Worm (Caenorhabditis elegans) whole organism, early embryonic: ENCODE data around the gene hrde-2.

ENCODE experiments used
- B0310.2 ChIP-seq: sonication (generic microtip); optimal IDR thresholded peaks from 2 replicates; lab custom pipeline; 2016; ENCODE audit warnings: mild to moderate bottlenecking, missing genetic modification characterization, missing compliant biosample characterization
- aly-1 ChIP-seq: sonication (generic microtip); optimal IDR thresholded peaks from 2 replicates; lab custom pipeline; 2016; ENCODE audit warnings: missing genetic modification characterization, missing compliant biosample characterization
- ama-1 ChIP-seq: fragments of 150-350 bp; optimal IDR thresholded peaks from 2 replicates; lab custom pipeline; 2014
- ceh-36 ChIP-seq: sonication (generic microtip); optimal IDR thresholded peaks from 2 replicates; lab custom pipeline; 2016; ENCODE audit warnings: missing genetic modification characterization, inconsistent platforms, missing compliant biosample characterization
- ets-7 ChIP-seq: sonication (generic microtip); optimal IDR thresholded peaks from 2 replicates; lab custom pipeline; 2016; ENCODE audit warnings: missing genotype, missing genetic modification characterization, missing compliant biosample characterization
- flt-1 ChIP-seq: fragments of 200-800 bp; sonication (Bioruptor generic); IDR thresholded peaks from 2 replicates; pipeline ENCODE4 v1.3.6; 2022; ENCODE audit warnings: missing genetic modification characterization, missing compliant biosample characterization
- hmg-4 ChIP-seq: fragments of 200-800 bp; sonication (Bioruptor generic); optimal IDR thresholded peaks from 2 replicates; lab custom pipeline; 2018; ENCODE audit warnings: mild to moderate bottlenecking, missing genetic modification characterization, missing compliant biosample characterization
- hnd-1 ChIP-seq: sonication (generic microtip); optimal IDR thresholded peaks from 2 replicates; lab custom pipeline; 2016; ENCODE audit warnings: missing genetic modification characterization, missing compliant biosample characterization
- pes-1 ChIP-seq: fragments of 200-800 bp; sonication (Bioruptor generic); IDR thresholded peaks from 2 replicates; pipeline ENCODE4 v1.3.6; 2022; ENCODE audit warnings: missing genetic modification reagents, missing genetic modification characterization, missing compliant biosample characterization
- scrt-1 ChIP-seq: fragments of 200-800 bp; sonication (Bioruptor generic); IDR thresholded peaks from 2 replicates; pipeline ENCODE4 v1.3.6; 2022; ENCODE audit warnings: missing genetic modification characterization, missing compliant biosample characterization
- sea-1 ChIP-seq: fragments of 200-800 bp; sonication (Bioruptor generic); conservative IDR thresholded peaks from 2 replicates; pipeline ENCODE4 v1.3.6; 2022; ENCODE audit warnings: missing genetic modification characterization, missing compliant biosample characterization
- tbx-11 ChIP-seq: fragments of 200-800 bp; sonication (Bioruptor generic); IDR thresholded peaks from 2 replicates; pipeline ENCODE4 v1.3.6; 2022; ENCODE audit warnings: missing genetic modification characterization, missing compliant biosample characterization
- tra-4 ChIP-seq: sonication (generic microtip); optimal IDR thresholded peaks from 2 replicates; lab custom pipeline; 2017; ENCODE audit warnings: missing genetic modification characterization, missing compliant biosample characterization

DNA sequence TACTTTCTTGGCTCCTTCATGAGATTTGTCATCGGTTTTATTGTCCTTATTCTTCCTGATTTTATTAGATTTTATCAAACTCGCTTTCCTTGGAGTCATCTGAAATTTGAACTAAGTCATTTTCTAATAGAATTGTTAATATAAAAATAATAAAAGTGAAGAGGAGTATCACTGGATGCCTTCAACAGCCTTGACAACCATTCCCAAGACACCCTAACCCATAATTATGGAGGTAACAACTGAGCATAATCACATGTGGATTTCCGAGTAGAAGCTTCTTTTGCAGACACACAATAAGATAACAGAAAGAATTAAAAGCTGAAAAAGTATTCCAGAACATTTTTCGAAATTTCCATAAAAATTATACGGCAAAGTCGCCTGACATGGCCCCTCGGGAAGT lies 49.2 kb upstream of the hrde-2 start, which contains the start of gene F02D8.9:
- TF ChIP-seq ama-1 (no peak), hnd-1 (tag; lab: Kevin White, UChicago) (no peak), sea-1 (GFP tag; lab: Robert Waterston, UW) (no peak), flt-1 (GFP tag; lab: Robert Waterston, UW) (no peak), ets-7 (tag; lab: Kevin White, UChicago) (no peak), scrt-1 (no peak), aly-1 (tag; lab: Kevin White, UChicago) (no peak), hmg-4 (GFP tag; lab: Kevin White, UChicago) (no peak), ceh-36 (no peak), tbx-11 (GFP tag; lab: Robert Waterston, UW) (no peak), B0310.2 (tag; lab: Kevin White, UChicago) (no peak), pes-1 (GFP tag; lab: Robert Waterston, UW) (no peak), tra-4 (tag; lab: Kevin White, UChicago) (no peak)
